Worm (Caenorhabditis elegans) whole organism, midembryonic: ENCODE results near the gene old-2.

Experiments used
- T22C8.4 ChIP-seq: fragments of 200-800 bp; sonication (Bioruptor generic); IDR thresholded peaks from 2 replicates; pipeline ENCODE4 v1.3.6; 2022; ENCODE audit warnings: missing genetic modification characterization, missing compliant biosample characterization
- flt-1 ChIP-seq: fragments of 200-800 bp; sonication (Bioruptor generic); IDR thresholded peaks from 2 replicates; pipeline ENCODE4 v1.3.6; 2022; ENCODE audit warnings: missing genetic modification characterization, missing compliant biosample characterization
- klf-2 ChIP-seq: fragments of 200-800 bp; sonication (Bioruptor generic); conservative IDR thresholded peaks from 2 replicates; pipeline ENCODE4 v1.3.6; 2022; ENCODE audit warnings: missing genetic modification reagents, missing genetic modification characterization, missing compliant biosample characterization
- tab-1 ChIP-seq: fragments of 200-800 bp; sonication (Bioruptor generic); IDR thresholded peaks from 2 replicates; pipeline ENCODE4 v1.3.6; 2022; ENCODE audit warnings: missing genetic modification characterization, missing compliant biosample characterization
- ztf-23 ChIP-seq: fragments of 200-800 bp; sonication (Bioruptor generic); IDR thresholded peaks from 2 replicates; pipeline ENCODE4 v1.3.6; 2022; ENCODE audit warnings: missing genetic modification reagents, missing genetic modification characterization, missing compliant biosample characterization

ce11 chrII:9894435-9894834, 45.0 kb upstream of the old-2 start, which contains the start of gene F26C11.1:
- TF ChIP-seq flt-1 (GFP tag; lab: Robert Waterston, UW) (no peak), T22C8.4 (GFP tag; lab: Robert Waterston, UW) (no peak), klf-2 (GFP tag; lab: Robert Waterston, UW) (no peak), ztf-23 (GFP tag; lab: Robert Waterston, UW) (no peak), tab-1 (GFP tag; lab: Robert Waterston, UW) (no peak)
